Worm (Caenorhabditis elegans) whole organism, L4/young adult: ENCODE data around the gene unc-76.

ENCODE experiments used
- W03F9.2 ChIP-seq: fragments of 150-350 bp; optimal IDR thresholded peaks from 2 replicates; lab custom pipeline; 2014; ENCODE audit warnings: missing biosample characterization, missing genetic modification characterization
- dao-5 ChIP-seq: sonication (generic microtip); optimal IDR thresholded peaks from 2 replicates; lab custom pipeline; 2016; ENCODE audit warnings: missing genotype, missing genetic modification characterization, moderate library complexity, missing compliant biosample characterization
- him-1 ChIP-seq: sonication (generic microtip); optimal IDR thresholded peaks from 2 replicates; lab custom pipeline; 2016; ENCODE audit warnings: missing genotype, missing genetic modification reagents, missing genetic modification characterization, missing compliant biosample characterization

ce11 chrV:15111660-15112059 is 40.1 kb downstream of the unc-76 start, which contains the start of gene T01G5.7:
- TF ChIP-seq W03F9.2 (no peak), him-1 (no peak), dao-5 (tag; lab: Kevin White, UChicago) (no peak)
